Fruit fly (Drosophila melanogaster) whole organism, embryonic: ENCODE measurements around the gene srp.

Source experiments
- Atf-2 ChIP-seq: fragments of 200-800 bp; sonication (Bioruptor generic); optimal IDR thresholded peaks from 2 replicates; lab custom pipeline; 2016; ENCODE audit warnings: missing biosample characterization, missing genetic modification characterization
- Atf6 ChIP-seq: fragments of 200-800 bp; sonication (Bioruptor generic); IDR thresholded peaks from 2 replicates; pipeline ENCODE4 v1.3.6; 2022; ENCODE audit warnings: missing biosample characterization, missing genetic modification characterization
- B-H1 ChIP-seq: fragments of 200-800 bp; sonication (Bioruptor generic); IDR thresholded peaks from 3 replicates; pipeline ENCODE4 v1.3.6; 2022; ENCODE audit warnings: missing biosample characterization, missing genetic modification characterization
- CG10274 ChIP-seq: fragments of 200-800 bp; sonication (Bioruptor generic); optimal IDR thresholded peaks from 3 replicates; lab custom pipeline; 2017; ENCODE audit warnings: missing biosample characterization, mild to moderate bottlenecking, missing genetic modification characterization
- CG10959 ChIP-seq: fragments of 200-800 bp; sonication (Bioruptor generic); IDR thresholded peaks from 2 replicates; pipeline ENCODE4 v1.3.6; 2022; ENCODE audit warnings: missing biosample characterization, missing genetic modification characterization
- CG11247 ChIP-seq: fragments of 200-800 bp; sonication (Bioruptor generic); IDR thresholded peaks from 2 replicates; pipeline ENCODE4 v1.3.6; 2022; ENCODE audit warnings: missing biosample characterization, missing genetic modification characterization
- CG11695 ChIP-seq: fragments of 200-800 bp; sonication (Bioruptor generic); IDR thresholded peaks from 3 replicates; pipeline ENCODE4 v1.3.6; 2022; ENCODE audit warnings: missing biosample characterization, missing genetic modification characterization
- CG13287 ChIP-seq: fragments of 200-800 bp; sonication (Bioruptor generic); IDR thresholded peaks from 2 replicates; pipeline ENCODE4 v1.3.6; 2022; ENCODE audit warnings: missing biosample characterization, missing genetic modification characterization; ENCODE audit not compliant: partially characterized antibody
- CG14441 ChIP-seq: fragments of 200-800 bp; sonication (Bioruptor generic); IDR thresholded peaks from 2 replicates; pipeline ENCODE4 v1.3.6; 2022; ENCODE audit warnings: missing biosample characterization, missing genetic modification characterization
- CG15514 ChIP-seq: fragments of 200-800 bp; sonication (Bioruptor generic); optimal IDR thresholded peaks from 3 replicates; lab custom pipeline; 2017; ENCODE audit warnings: missing biosample characterization, missing genetic modification characterization, mild to moderate bottlenecking, moderate library complexity, missing genetic modification reagents
- CG15601 ChIP-seq: fragments of 200-800 bp; sonication (Bioruptor generic); optimal IDR thresholded peaks from 3 replicates; lab custom pipeline; 2019; ENCODE audit warnings: missing biosample characterization, mild to moderate bottlenecking, missing genetic modification characterization, moderate library complexity
- CG2199 ChIP-seq: fragments of 200-800 bp; sonication (Bioruptor generic); IDR thresholded peaks from 3 replicates; pipeline ENCODE4 v1.3.6; 2022; ENCODE audit warnings: missing biosample characterization, missing genetic modification characterization
- CG2712 ChIP-seq: fragments of 200-800 bp; optimal IDR thresholded peaks from 3 replicates; lab custom pipeline; 2019; ENCODE audit warnings: missing biosample characterization, mild to moderate bottlenecking, missing genetic modification characterization, moderate library complexity
- CG31441 ChIP-seq: fragments of 200-800 bp; sonication (Bioruptor generic); IDR thresholded peaks from 2 replicates; pipeline ENCODE4 v1.3.6; 2022; ENCODE audit warnings: missing biosample characterization, missing genetic modification characterization
- CG3163 ChIP-seq: fragments of 200-800 bp; sonication (Bioruptor generic); optimal IDR thresholded peaks from 3 replicates; lab custom pipeline; 2016; ENCODE audit warnings: missing biosample characterization, missing genetic modification characterization
- CG34422 ChIP-seq: fragments of 200-800 bp; sonication (Bioruptor generic); IDR thresholded peaks from 3 replicates; pipeline ENCODE4 v1.3.6; 2022; ENCODE audit warnings: missing biosample characterization, missing genetic modification characterization
- CG4730 ChIP-seq: fragments of 200-800 bp; sonication (Bioruptor generic); IDR thresholded peaks from 2 replicates; pipeline ENCODE4 v1.3.6; 2022; ENCODE audit warnings: missing biosample characterization, missing genetic modification characterization
- CG7839 ChIP-seq: fragments of 200-800 bp; sonication (Bioruptor generic); optimal IDR thresholded peaks from 3 replicates; lab custom pipeline; 2018; ENCODE audit warnings: missing biosample characterization, mild to moderate bottlenecking, missing genetic modification characterization, moderate library complexity
- CG8924 ChIP-seq: fragments of 200-800 bp; optimal IDR thresholded peaks from 3 replicates; lab custom pipeline; 2019; ENCODE audit warnings: missing biosample characterization, mild to moderate bottlenecking, missing genetic modification characterization, moderate library complexity
- Drgx ChIP-seq: fragments of 200-800 bp; sonication (Bioruptor generic); IDR thresholded peaks from 2 replicates; pipeline ENCODE4 v1.3.6; 2022; ENCODE audit warnings: missing biosample characterization, missing genetic modification characterization
- Elba2 ChIP-seq: fragments of 200-800 bp; sonication (Bioruptor generic); optimal IDR thresholded peaks from 3 replicates; lab custom pipeline; 2016; ENCODE audit warnings: missing biosample characterization, missing genetic modification characterization
- HLH3B ChIP-seq: fragments of 200-800 bp; sonication (Bioruptor generic); IDR thresholded peaks from 2 replicates; pipeline ENCODE4 v1.3.6; 2022; ENCODE audit warnings: missing biosample characterization, missing genetic modification characterization
- Hand ChIP-seq: fragments of 200-800 bp; sonication (Bioruptor generic); optimal IDR thresholded peaks from 2 replicates; lab custom pipeline; 2017; ENCODE audit warnings: mild to moderate bottlenecking, missing biosample characterization, missing genetic modification reagents, missing genetic modification characterization
- Hr3 ChIP-seq: fragments of 200-800 bp; sonication (Bioruptor generic); optimal IDR thresholded peaks from 3 replicates; lab custom pipeline; 2016; ENCODE audit warnings: missing biosample characterization, missing genetic modification characterization
- Hsf ChIP-seq: fragments of 200-800 bp; sonication (Bioruptor generic); optimal IDR thresholded peaks from 3 replicates; lab custom pipeline; 2016; ENCODE audit warnings: missing biosample characterization, missing genetic modification characterization
- MESR4 ChIP-seq: fragments of 200-800 bp; sonication (Bioruptor generic); optimal IDR thresholded peaks from 2 replicates; lab custom pipeline; 2018; ENCODE audit warnings: missing biosample characterization, mild to moderate bottlenecking, missing genetic modification characterization, moderate library complexity
- Mad ChIP-seq: fragments of 200-800 bp; sonication (Bioruptor generic); optimal IDR thresholded peaks from 2 replicates; lab custom pipeline; 2016; ENCODE audit warnings: missing biosample characterization, missing genetic modification characterization
- Myb ChIP-seq: fragments of 200-800 bp; sonication (Bioruptor generic); optimal IDR thresholded peaks from 2 replicates; lab custom pipeline; 2016; ENCODE audit warnings: missing biosample characterization, missing genetic modification characterization
- NFAT ChIP-seq: fragments of 200-800 bp; sonication (Bioruptor generic); IDR thresholded peaks from 2 replicates; pipeline ENCODE4 v1.3.6; 2022; ENCODE audit warnings: missing biosample characterization, missing genetic modification characterization
- Rx ChIP-seq: fragments of 200-800 bp; sonication (Bioruptor generic); IDR thresholded peaks from 2 replicates; pipeline ENCODE4 v1.3.6; 2022; ENCODE audit warnings: missing biosample characterization, missing genetic modification characterization
- Six4 ChIP-seq: fragments of 200-800 bp; sonication (Bioruptor generic); optimal IDR thresholded peaks from 2 replicates; lab custom pipeline; 2016; ENCODE audit warnings: missing biosample characterization, missing genetic modification characterization
- Spps ChIP-seq: fragments of 200-800 bp; sonication (Bioruptor generic); optimal IDR thresholded peaks from 2 replicates; lab custom pipeline; 2018; ENCODE audit warnings: missing biosample characterization, mild to moderate bottlenecking, missing genetic modification characterization
- aop ChIP-seq: fragments of 200-800 bp; sonication (Bioruptor generic); IDR thresholded peaks from 2 replicates; pipeline ENCODE4 v1.3.6; 2022; ENCODE audit warnings: missing biosample characterization, missing genetic modification characterization
- ap ChIP-seq: fragments of 200-800 bp; sonication (Bioruptor generic); IDR thresholded peaks from 2 replicates; pipeline ENCODE4 v1.3.6; 2022; ENCODE audit warnings: missing biosample characterization, missing genetic modification characterization
- chif ChIP-seq, 2 experiments: fragments of 200-800 bp; sonication (Bioruptor generic); optimal IDR thresholded peaks; 3 replicates each; lab custom pipeline; 2016; ENCODE audit warnings: missing biosample characterization in 2 of 2, missing genetic modification characterization in 2 of 2
- chinmo ChIP-seq: fragments of 200-800 bp; sonication (Bioruptor generic); IDR thresholded peaks from 4 replicates; pipeline ENCODE4 v1.3.6; 2022; ENCODE audit warnings: missing biosample characterization, missing genetic modification characterization; ENCODE audit not compliant: partially characterized antibody
- crc ChIP-seq: fragments of 200-800 bp; sonication (Bioruptor generic); optimal IDR thresholded peaks from 2 replicates; lab custom pipeline; 2016; ENCODE audit warnings: missing biosample characterization, missing genetic modification characterization
- eyg ChIP-seq: fragments of 200-800 bp; sonication (Bioruptor generic); optimal IDR thresholded peaks from 3 replicates; lab custom pipeline; 2016; ENCODE audit warnings: missing biosample characterization, missing genetic modification characterization
- fu2 ChIP-seq: fragments of 200-800 bp; sonication (Bioruptor generic); optimal IDR thresholded peaks from 2 replicates; lab custom pipeline; 2016; ENCODE audit warnings: missing biosample characterization, missing genetic modification characterization
- gsb ChIP-seq: fragments of 200-800 bp; sonication (Bioruptor generic); IDR thresholded peaks from 2 replicates; pipeline ENCODE4 v1.3.6; 2022; ENCODE audit warnings: missing biosample characterization, missing genetic modification characterization
- ham ChIP-seq: fragments of 200-800 bp; sonication (Bioruptor generic); IDR thresholded peaks from 2 replicates; pipeline ENCODE4 v1.3.6; 2022; ENCODE audit warnings: missing biosample characterization, missing genetic modification characterization
- hth ChIP-seq: fragments of >200 bp; optimal IDR thresholded peaks from 2 replicates; lab custom pipeline; 2017; ENCODE audit warnings: inconsistent platforms
- klu ChIP-seq: fragments of 200-800 bp; sonication (Bioruptor generic); IDR thresholded peaks from 2 replicates; pipeline ENCODE4 v1.3.6; 2022; ENCODE audit warnings: missing biosample characterization, missing genetic modification characterization
- lilli ChIP-seq: fragments of 200-800 bp; sonication (Bioruptor generic); optimal IDR thresholded peaks from 3 replicates; lab custom pipeline; 2016; ENCODE audit warnings: missing biosample characterization, missing genetic modification characterization
- lmd ChIP-seq: fragments of 200-800 bp; sonication (Bioruptor generic); IDR thresholded peaks from 2 replicates; pipeline ENCODE4 v1.3.6; 2022; ENCODE audit warnings: missing biosample characterization, missing genetic modification characterization
- otp ChIP-seq: fragments of 200-800 bp; sonication (Bioruptor generic); IDR thresholded peaks from 3 replicates; pipeline ENCODE4, ENCODE4 v1.3.6; 2022; ENCODE audit warnings: missing biosample characterization, missing genetic modification characterization
- pita ChIP-seq: fragments of 200-800 bp; sonication (Bioruptor generic); optimal IDR thresholded peaks from 2 replicates; lab custom pipeline; 2017; ENCODE audit warnings: missing biosample characterization, mild to moderate bottlenecking, missing genetic modification characterization
- pros ChIP-seq: fragments of 200-800 bp; sonication (Bioruptor generic); optimal IDR thresholded peaks from 3 replicates; lab custom pipeline; 2019; ENCODE audit warnings: missing biosample characterization, mild to moderate bottlenecking, missing genetic modification characterization, moderate library complexity
- row ChIP-seq: fragments of 200-800 bp; sonication (Bioruptor generic); IDR thresholded peaks from 3 replicates; pipeline ENCODE4 v1.3.6; 2022; ENCODE audit warnings: missing biosample characterization, missing genetic modification characterization
- sens ChIP-seq: fragments of 200-800 bp; sonication (Bioruptor generic); peaks from one replicate; lab custom pipeline; 2016; ENCODE audit warnings: missing biosample characterization, missing genetic modification characterization
- shn ChIP-seq: fragments of 200-800 bp; sonication (Bioruptor generic); optimal IDR thresholded peaks from 3 replicates; lab custom pipeline; 2016; ENCODE audit warnings: missing biosample characterization, missing genetic modification characterization
- sisA ChIP-seq: fragments of 200-800 bp; sonication (Bioruptor generic); IDR thresholded peaks from 2 replicates; pipeline ENCODE4 v1.3.6; 2022; ENCODE audit warnings: missing biosample characterization, missing genetic modification characterization
- sr ChIP-seq: fragments of 200-800 bp; sonication (Bioruptor generic); IDR thresholded peaks from 3 replicates; pipeline ENCODE4 v1.3.6; 2022; ENCODE audit warnings: missing biosample characterization, missing genetic modification characterization
- wdn ChIP-seq: fragments of 200-800 bp; sonication (Bioruptor generic); IDR thresholded peaks from 2 replicates; pipeline ENCODE4 v1.3.6; 2022; ENCODE audit warnings: missing biosample characterization, missing genetic modification characterization

srp gene

DNA sequence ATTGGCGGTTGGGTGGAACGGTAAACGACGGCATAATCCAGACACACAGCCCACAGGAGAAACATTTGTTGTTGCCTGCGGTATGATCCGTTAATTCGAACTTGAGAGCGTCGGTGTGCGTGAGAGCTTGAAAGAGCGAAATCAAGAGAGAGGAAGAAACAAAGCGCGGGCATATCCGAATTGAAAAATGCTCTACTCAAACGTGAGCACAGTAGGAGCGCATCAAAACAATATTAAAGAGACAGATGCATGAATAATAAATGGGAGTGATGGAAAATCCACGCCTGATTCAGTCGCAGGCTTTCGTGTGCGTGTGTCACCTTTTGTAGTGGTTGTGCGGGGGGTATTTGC lies 65.4 kb downstream of the srp start:
- TF ChIP-seq sens (GFP tag; lab: Kevin White, UChicago) = no peak
- TF ChIP-seq gsb (GFP tag; lab: Robert Waterston, UW) = no peak
- no peak for TF ChIP-seq pita (GFP tag; lab: Kevin White, UChicago)
- TF ChIP-seq CG34422 = no peak
- TF ChIP-seq sisA = peak; percentile 28; the same call in 1 of the 2 replicates
- TF ChIP-seq Mad (GFP tag; lab: Kevin White, UChicago) = no peak
- 0 out of 2 replicates have a peak, but pooled peaks have one; percentile 18 for TF ChIP-seq HLH3B (GFP tag; lab: Robert Waterston, UW)
- TF ChIP-seq fu2 (GFP tag; lab: Kevin White, UChicago) = no peak
- no peak; the same call in 1 of the 2 replicates for TF ChIP-seq CG14441 (GFP tag; lab: Robert Waterston, UW)
- peak; percentile 65 for TF ChIP-seq Drgx (GFP tag; lab: Robert Waterston, UW)
- no peak for TF ChIP-seq Atf-2
- no peak for TF ChIP-seq Six4
- TF ChIP-seq ham (GFP tag; lab: Robert Waterston, UW) = no peak
- no peak for TF ChIP-seq chif (GFP tag; optimal IDR thresholded peaks at IDR 0.05; lab: Kevin White, UChicago)
- TF ChIP-seq sr (GFP tag; lab: Robert Waterston, UW) = no peak
- TF ChIP-seq Spps (tag; lab: Kevin White, UChicago) = no peak
- TF ChIP-seq eyg (GFP tag; lab: Kevin White, UChicago) = no peak
- TF ChIP-seq NFAT = no peak
- no peak for TF ChIP-seq CG4730 (GFP tag; lab: Robert Waterston, UW)
- TF ChIP-seq CG11695 (GFP tag; lab: Robert Waterston, UW) = 0 out of 3 replicates have a peak, but pooled peaks have one; percentile 37
- no peak for TF ChIP-seq wdn
- no peak for TF ChIP-seq B-H1 (GFP tag; lab: Robert Waterston, UW)
- no peak for TF ChIP-seq klu
- no peak for TF ChIP-seq MESR4 (GFP tag; lab: Kevin White, UChicago)
- no peak for TF ChIP-seq CG8924
- TF ChIP-seq CG15601 (tag; lab: Kevin White, UChicago) = no peak
- no peak for TF ChIP-seq hth (lab: Kevin White, UChicago)
- TF ChIP-seq aop (GFP tag; lab: Robert Waterston, UW) = no peak
- TF ChIP-seq Atf6 (GFP tag; lab: Robert Waterston, UW) = no peak
- TF ChIP-seq pros (GFP tag; lab: Kevin White, UChicago) = no peak
- no peak for TF ChIP-seq CG31441 (GFP tag; lab: Robert Waterston, UW)
- TF ChIP-seq lilli = no peak
- peak; percentile 3 for TF ChIP-seq shn (GFP tag; lab: Kevin White, UChicago)
- TF ChIP-seq Hand = no peak
- TF ChIP-seq Hsf (GFP tag; lab: Kevin White, UChicago) = no peak
- no peak for TF ChIP-seq lmd (GFP tag; lab: Robert Waterston, UW)
- TF ChIP-seq CG10274 = peak; percentile 88
- TF ChIP-seq Elba2 = no peak
- TF ChIP-seq Hr3 (GFP tag; lab: Kevin White, UChicago) = no peak
- no peak; the same call in 1 of the 2 replicates for TF ChIP-seq CG10959 (GFP tag; lab: Robert Waterston, UW)
- TF ChIP-seq ap (GFP tag; lab: Robert Waterston, UW) = no peak
- TF ChIP-seq CG13287 (GFP tag; lab: Robert Waterston, UW) = peak; percentile 20; the same call in 1 of the 2 replicates
- TF ChIP-seq CG3163 (GFP tag; lab: Kevin White, UChicago) = peak; percentile 75
- peak; percentile 49 for TF ChIP-seq Myb (GFP tag; lab: Kevin White, UChicago)
- 0 out of 3 replicates have a peak, but pooled peaks have one; percentile 44 for TF ChIP-seq CG2199
- no peak for TF ChIP-seq Rx (GFP tag; lab: Robert Waterston, UW)
- TF ChIP-seq otp (GFP tag; lab: Robert Waterston, UW) = no peak
- no peak for TF ChIP-seq CG2712 (tag; lab: Kevin White, UChicago)
- no peak for TF ChIP-seq CG7839 (tag; lab: Kevin White, UChicago)
- TF ChIP-seq crc (GFP tag; lab: Kevin White, UChicago) = no peak
- peak; percentile 34; the same call in 1 of the 3 replicates for TF ChIP-seq row (GFP tag; lab: Robert Waterston, UW)
- TF ChIP-seq chinmo (GFP tag; lab: Robert Waterston, UW) = 0 out of 4 replicates have a peak, but pooled peaks have one; percentile 62
- no peak for TF ChIP-seq CG11247 (GFP tag; lab: Robert Waterston, UW)
- TF ChIP-seq CG15514 (GFP tag; lab: Kevin White, UChicago) = no peak
